Worm (Caenorhabditis elegans) whole organism, L3 larva: ENCODE results near the gene F52G3.5.

ENCODE experiments used
- R02D3.7 ChIP-seq: fragments of 150-350 bp; optimal IDR thresholded peaks from 2 replicates; lab custom pipeline; 2014; ENCODE audit warnings: missing biosample characterization, missing genetic modification characterization
- aly-2 ChIP-seq: fragments of 150-350 bp; optimal IDR thresholded peaks from 2 replicates; lab custom pipeline; 2014; ENCODE audit warnings: missing biosample characterization, missing genetic modification characterization
- ama-1 ChIP-seq: fragments of 150-350 bp; optimal IDR thresholded peaks from 2 replicates; lab custom pipeline; 2018
- ceh-16 ChIP-seq: sonication (generic microtip); optimal IDR thresholded peaks from 2 replicates; lab custom pipeline; 2017; ENCODE audit warnings: missing biosample characterization, missing genetic modification characterization
- ceh-28 ChIP-seq: fragments of 150-350 bp; optimal IDR thresholded peaks from 2 replicates; lab custom pipeline; 2014; ENCODE audit warnings: missing biosample characterization, missing genetic modification reagents, missing genetic modification characterization
- ceh-82 ChIP-seq: fragments of 150-350 bp; optimal IDR thresholded peaks from 2 replicates; lab custom pipeline; 2014; ENCODE audit warnings: missing biosample characterization, missing genetic modification characterization
- ceh-9 ChIP-seq: sonication (generic microtip); optimal IDR thresholded peaks from 2 replicates; lab custom pipeline; 2018; ENCODE audit warnings: missing biosample characterization, missing genetic modification characterization
- daf-12 ChIP-seq: fragments of 150-350 bp; optimal IDR thresholded peaks from 2 replicates; lab custom pipeline; 2014; ENCODE audit warnings: missing biosample characterization, missing genetic modification reagents, missing genetic modification characterization
- egl-27 ChIP-seq: sonication (generic microtip); optimal IDR thresholded peaks from 4 replicates; lab custom pipeline; 2017; ENCODE audit warnings: missing biosample characterization, missing genetic modification reagents, missing genetic modification characterization
- egl-5 ChIP-seq: fragments of 150-350 bp; optimal IDR thresholded peaks from 2 replicates; lab custom pipeline; 2017; ENCODE audit warnings: missing biosample characterization, missing genetic modification reagents, missing genetic modification characterization, inconsistent platforms
- elt-1 ChIP-seq: fragments of 150-350 bp; optimal IDR thresholded peaks from 2 replicates; lab custom pipeline; 2014; ENCODE audit warnings: missing biosample characterization, missing genetic modification characterization
- elt-2 ChIP-seq: sonication (generic microtip); optimal IDR thresholded peaks from 2 replicates; lab custom pipeline; 2016; ENCODE audit warnings: missing genetic modification reagents, mild to moderate bottlenecking, missing genetic modification characterization, missing compliant biosample characterization
- elt-3 ChIP-seq, 3 experiments: fragments of 150-350 bp in 1 of 3; sonication (generic microtip) in 2 of 3; optimal IDR thresholded peaks; 2 replicates in 2 of 3; 4 replicates in 1 of 3; lab custom pipeline; 2014 to 2017; ENCODE audit warnings: missing biosample characterization in 3 of 3, missing genetic modification characterization in 3 of 3
- fkh-10 ChIP-seq: sonication (generic microtip); optimal IDR thresholded peaks from 2 replicates; lab custom pipeline; 2017; ENCODE audit warnings: missing biosample characterization, missing genetic modification reagents, missing genetic modification characterization
- fkh-2 ChIP-seq: fragments of 150-350 bp; optimal IDR thresholded peaks from 2 replicates; lab custom pipeline; 2014; ENCODE audit warnings: missing biosample characterization, missing genetic modification reagents, missing genetic modification characterization
- fos-1 ChIP-seq: fragments of 150-350 bp; optimal IDR thresholded peaks from 2 replicates; lab custom pipeline; 2014; ENCODE audit warnings: missing biosample characterization, missing genetic modification characterization
- hmg-11 ChIP-seq: sonication (generic microtip); optimal IDR thresholded peaks from 2 replicates; lab custom pipeline; 2016; ENCODE audit warnings: missing genetic modification characterization, missing compliant biosample characterization
- jun-1 ChIP-seq: fragments of 150-350 bp; optimal IDR thresholded peaks from 2 replicates; lab custom pipeline; 2014; ENCODE audit warnings: missing biosample characterization, missing genetic modification reagents, missing genetic modification characterization
- lin-15B ChIP-seq: fragments of 150-350 bp; optimal IDR thresholded peaks from 2 replicates; lab custom pipeline; 2014; ENCODE audit warnings: missing biosample characterization, missing genetic modification characterization
- lin-39 ChIP-seq: fragments of 150-350 bp; optimal IDR thresholded peaks from 2 replicates; lab custom pipeline; 2018; ENCODE audit warnings: missing biosample characterization, missing genetic modification reagents, missing genetic modification characterization
- lsy-12 ChIP-seq: sonication (generic microtip); optimal IDR thresholded peaks from 2 replicates; lab custom pipeline; 2016; ENCODE audit warnings: mild to moderate bottlenecking, missing genetic modification characterization, missing compliant biosample characterization
- mdl-1 ChIP-seq: fragments of 150-350 bp; optimal IDR thresholded peaks from 2 replicates; lab custom pipeline; 2014; ENCODE audit warnings: missing biosample characterization, missing genetic modification characterization
- mml-1 ChIP-seq: fragments of 150-350 bp; sonication (generic microtip); optimal IDR thresholded peaks from 3 replicates; lab custom pipeline; 2014; ENCODE audit warnings: missing biosample characterization, missing genetic modification characterization
- nhr-11 ChIP-seq: fragments of 150-350 bp; optimal IDR thresholded peaks from 2 replicates; lab custom pipeline; 2014; ENCODE audit warnings: missing biosample characterization, missing genetic modification characterization
- nhr-12 ChIP-seq: fragments of 150-350 bp; optimal IDR thresholded peaks from 2 replicates; lab custom pipeline; 2014; ENCODE audit warnings: missing biosample characterization, missing genetic modification characterization
- nhr-23 ChIP-seq: fragments of 150-350 bp; optimal IDR thresholded peaks from 2 replicates; lab custom pipeline; 2014; ENCODE audit warnings: missing biosample characterization, missing genetic modification reagents, missing genetic modification characterization
- nhr-237 ChIP-seq: fragments of 150-350 bp; optimal IDR thresholded peaks from 2 replicates; lab custom pipeline; 2014; ENCODE audit warnings: missing biosample characterization, missing genetic modification characterization
- nhr-25 ChIP-seq: sonication (generic microtip); optimal IDR thresholded peaks from 2 replicates; lab custom pipeline; 2017; ENCODE audit warnings: missing biosample characterization, missing genetic modification characterization
- nhr-28 ChIP-seq: fragments of 150-350 bp; optimal IDR thresholded peaks from 2 replicates; lab custom pipeline; 2014; ENCODE audit warnings: missing biosample characterization, missing genetic modification characterization
- nhr-43 ChIP-seq: sonication (generic microtip); optimal IDR thresholded peaks from 2 replicates; lab custom pipeline; 2016; ENCODE audit warnings: mild to moderate bottlenecking, missing genetic modification characterization, missing compliant biosample characterization; ENCODE audit not compliant: poor library complexity, severe bottlenecking
- nhr-67 ChIP-seq: fragments of 150-350 bp; optimal IDR thresholded peaks from 2 replicates; lab custom pipeline; 2014; ENCODE audit warnings: missing biosample characterization, missing genetic modification characterization
- nhr-76 ChIP-seq: fragments of 150-350 bp; sonication (generic microtip); optimal IDR thresholded peaks from 5 replicates; lab custom pipeline; 2014; ENCODE audit warnings: missing biosample characterization, missing genetic modification characterization
- nhr-77 ChIP-seq: fragments of 150-350 bp; optimal IDR thresholded peaks from 2 replicates; lab custom pipeline; 2014; ENCODE audit warnings: missing biosample characterization, missing genetic modification characterization
- pha-4 ChIP-seq: fragments of 150-350 bp; optimal IDR thresholded peaks from 2 replicates; lab custom pipeline; 2014; ENCODE audit warnings: missing biosample characterization, missing genetic modification reagents, missing genetic modification characterization
- pqm-1 ChIP-seq: fragments of 150-350 bp; optimal IDR thresholded peaks from 2 replicates; lab custom pipeline; 2017; ENCODE audit warnings: missing biosample characterization, missing genetic modification characterization, inconsistent platforms
- skn-1 ChIP-seq: fragments of 150-350 bp; optimal IDR thresholded peaks from 2 replicates; lab custom pipeline; 2014; ENCODE audit warnings: missing biosample characterization, missing genetic modification characterization
- snpc-4 ChIP-seq: fragments of 150-350 bp; optimal IDR thresholded peaks from 2 replicates; lab custom pipeline; 2014; ENCODE audit warnings: missing biosample characterization, missing genetic modification characterization
- tbx-2 ChIP-seq: sonication (generic microtip); optimal IDR thresholded peaks from 2 replicates; lab custom pipeline; 2016; ENCODE audit warnings: mild to moderate bottlenecking, missing genetic modification characterization, missing compliant biosample characterization
- unc-39 ChIP-seq: sonication (generic microtip); optimal IDR thresholded peaks from 4 replicates; lab custom pipeline; 2017; ENCODE audit warnings: missing biosample characterization, missing genetic modification characterization
- unc-62 ChIP-seq: fragments of 150-350 bp; sonication (generic microtip); optimal IDR thresholded peaks from 4 replicates; lab custom pipeline; 2014; ENCODE audit warnings: missing biosample characterization, missing genetic modification reagents, missing genetic modification characterization
- zag-1 ChIP-seq: fragments of 150-350 bp; optimal IDR thresholded peaks from 2 replicates; lab custom pipeline; 2014; ENCODE audit warnings: missing biosample characterization, missing genetic modification characterization

The F52G3.5 gene

ce11 chrX:16967813-16968212 lies 8.1 kb downstream of the F52G3.5 start:
- no peak for TF ChIP-seq fkh-2
- no peak for TF ChIP-seq nhr-237 (tag; lab: Kevin White, UChicago)
- TF ChIP-seq tbx-2 (tag; lab: Kevin White, UChicago), result no peak
- TF ChIP-seq nhr-11, result no peak
- no peak for TF ChIP-seq pqm-1
- TF ChIP-seq elt-3 (tag; optimal IDR thresholded peaks at IDR 0.05; lab: Kevin White, UChicago), result no peak
- TF ChIP-seq jun-1 (tag; lab: Kevin White, UChicago), result no peak
- TF ChIP-seq nhr-76 (tag; lab: Kevin White, UChicago), result no peak
- TF ChIP-seq mdl-1 (tag; lab: Kevin White, UChicago), result no peak
- no peak for TF ChIP-seq nhr-28 (tag; lab: Kevin White, UChicago)
- no peak for TF ChIP-seq hmg-11
- TF ChIP-seq elt-2 (tag; lab: Kevin White, UChicago), result no peak
- TF ChIP-seq lin-39, result no peak
- no peak for TF ChIP-seq R02D3.7 (tag; lab: Kevin White, UChicago)
- TF ChIP-seq egl-5 (tag; lab: Kevin White, UChicago), result no peak
- TF ChIP-seq nhr-67 (tag; lab: Kevin White, UChicago), result no peak
- no peak for TF ChIP-seq aly-2 (tag; lab: Kevin White, UChicago)
- TF ChIP-seq snpc-4 (tag; lab: Kevin White, UChicago), result no peak
- TF ChIP-seq elt-1, result no peak
- TF ChIP-seq, all 47 proteins: peak for 0

ce11 chrX:16965888-16966287 lies 10.1 kb downstream of the F52G3.5 start:
- no peak for TF ChIP-seq nhr-77 (tag; lab: Kevin White, UChicago)
- TF ChIP-seq fkh-10 (GFP tag; lab: Kevin White, UChicago), result no peak
- no peak for TF ChIP-seq mdl-1 (tag; lab: Kevin White, UChicago)
- no peak for TF ChIP-seq skn-1 (tag; lab: Kevin White, UChicago)
- TF ChIP-seq nhr-12 (tag; lab: Kevin White, UChicago), result no peak
- no peak for TF ChIP-seq elt-1
- TF ChIP-seq nhr-43 (tag; lab: Kevin White, UChicago), result no peak
- TF ChIP-seq daf-12, result no peak
- TF ChIP-seq, all 47 proteins: peak for 0

ce11 chrX:16963519-16963971 lies 12.4 kb downstream of the F52G3.5 start, which contains the start of the genes F52G3.1 and F52G3.7:
TSS of gene F52G3.1 (plus strand) at chrX:16963871.
TSS of gene F52G3.7 (plus strand) at chrX:16963921.
- TF ChIP-seq pqm-1, result peak; percentile 7
- TF ChIP-seq skn-1 (tag; lab: Kevin White, UChicago), result no peak
- peak; percentile 50 for TF ChIP-seq elt-2 (tag; lab: Kevin White, UChicago)
- TF ChIP-seq nhr-23 (tag; lab: Kevin White, UChicago), result no peak

- TF ChIP-seq unc-39, result no peak
These were observed 13.3 kb downstream of the F52G3.5 start for ce11 chrX:16962640-16963039.

ce11 chrX:16961387-16961786 lies 14.6 kb downstream of the F52G3.5 start:
- TF ChIP-seq tbx-2 (tag; lab: Kevin White, UChicago), result peak; percentile 51
- no peak for TF ChIP-seq aly-2 (tag; lab: Kevin White, UChicago)
- peak; percentile 90 for TF ChIP-seq pha-4 (tag; lab: Kevin White, UChicago)
- peak; percentile 84 for TF ChIP-seq jun-1 (tag; lab: Kevin White, UChicago)
- peak; percentile 14 for TF ChIP-seq fkh-10 (GFP tag; lab: Kevin White, UChicago)
- TF ChIP-seq nhr-43 (tag; lab: Kevin White, UChicago), result peak; percentile 70
- TF ChIP-seq nhr-237 (tag; lab: Kevin White, UChicago), result no peak
- peak; percentile 86 for TF ChIP-seq nhr-23 (tag; lab: Kevin White, UChicago)
- peak; percentile 22 for TF ChIP-seq nhr-11
- no peak for TF ChIP-seq unc-39
- TF ChIP-seq nhr-77 (tag; lab: Kevin White, UChicago), result no peak
- peak; percentile 61 for TF ChIP-seq R02D3.7 (tag; lab: Kevin White, UChicago)
- TF ChIP-seq ceh-28 (tag; lab: Kevin White, UChicago), result peak; percentile 83
- TF ChIP-seq elt-3 (tag; optimal IDR thresholded peaks at IDR 0.05; lab: Kevin White, UChicago), result no peak
- TF ChIP-seq lsy-12, result peak; percentile 82
- TF ChIP-seq mdl-1 (tag; lab: Kevin White, UChicago), result peak; percentile 59
- peak; percentile 76 for TF ChIP-seq unc-62 (GFP tag; lab: Kevin White, UChicago)
- no peak for TF ChIP-seq ceh-16 (tag; lab: Kevin White, UChicago)
- TF ChIP-seq ama-1, result peak; percentile 64
- peak; percentile 92 for TF ChIP-seq nhr-25 (tag; lab: Kevin White, UChicago)
- TF ChIP-seq elt-1, result peak; percentile 71
- TF ChIP-seq fos-1 (tag; lab: Kevin White, UChicago), result no peak
- peak; percentile 92 for TF ChIP-seq lin-39
- no peak for TF ChIP-seq mml-1 (tag; lab: Kevin White, UChicago)
- peak; percentile 56 for TF ChIP-seq lin-15B
- no peak for TF ChIP-seq ceh-9
- TF ChIP-seq zag-1 (tag; lab: Kevin White, UChicago), result no peak
- peak; percentile 68 for TF ChIP-seq pqm-1
- TF ChIP-seq ceh-82, result peak; percentile 18
- no peak for TF ChIP-seq nhr-28 (tag; lab: Kevin White, UChicago)
- peak; percentile 74 for TF ChIP-seq elt-2 (tag; lab: Kevin White, UChicago)
- peak; percentile 39 for TF ChIP-seq nhr-76 (tag; lab: Kevin White, UChicago)
- TF ChIP-seq hmg-11, result peak; percentile 95
- TF ChIP-seq egl-27 (tag; lab: Kevin White, UChicago), result peak; percentile 37
- peak; percentile 89 for TF ChIP-seq egl-5 (tag; lab: Kevin White, UChicago)
- peak; percentile 76 for TF ChIP-seq snpc-4 (tag; lab: Kevin White, UChicago)
